Fruit fly (Drosophila melanogaster): ENCODE results near the gene Gas41.

The Gas41 gene

dm6 chr2L:6920661-6921359 lies 29.2 kb downstream of the Gas41 start, which contains the start of gene Hrb27C (continued):
- TF ChIP-seq CG31224 (GFP tag; IDR thresholded peaks at IDR 0.05) (no peak), NFAT (GFP tag; IDR thresholded peaks at IDR 0.05) (no peak; the same call in 1 of the 2 replicates), CG7963 (GFP tag; IDR thresholded peaks at IDR 0.05; ENCODE audit: partially characterized antibody) (no peak), bowl (GFP tag; IDR thresholded peaks at IDR 0.05) (no peak), Bdp1 (GFP tag; optimal IDR thresholded peaks at IDR 0.05) (no peak), nau (GFP tag; optimal IDR thresholded peaks at IDR 0.05) (no peak), Opbp (GFP tag; IDR thresholded peaks at IDR 0.05; ENCODE audit: partially characterized antibody) (no peak), dimm (GFP tag; IDR thresholded peaks at IDR 0.05) (no peak), caup (GFP tag; optimal IDR thresholded peaks at IDR 0.05; ENCODE audit: severe bottlenecking) (no peak), CG18599 (GFP tag; optimal IDR thresholded peaks at IDR 0.05) (no peak), CG12769 (tag; optimal IDR thresholded peaks at IDR 0.05) (no peak), Adf1 (GFP tag; IDR thresholded peaks at IDR 0.05) (0 out of 2 replicates have a peak, but pooled peaks have one; percentile 7), CG3838 (GFP tag; optimal IDR thresholded peaks at IDR 0.05) (no peak), CG9215 (GFP tag; IDR thresholded peaks at IDR 0.05) (no peak), otp (GFP tag; IDR thresholded peaks at IDR 0.05) (no peak), jumu (GFP tag; optimal IDR thresholded peaks at IDR 0.05) (no peak), CG17912 (GFP tag; optimal IDR thresholded peaks at IDR 0.05) (no peak), Asciz (GFP tag; optimal IDR thresholded peaks at IDR 0.05) (no peak), ab (GFP tag; optimal IDR thresholded peaks at IDR 0.05) (no peak), Mrtf (GFP tag; IDR thresholded peaks at IDR 0.05) (no peak), Dip2 (GFP tag; IDR thresholded peaks at IDR 0.05) (no peak), eve (GFP tag; optimal IDR thresholded peaks at IDR 0.05) (no peak), ara (GFP tag; IDR thresholded peaks at IDR 0.05) (no peak), CG3726 (GFP tag; IDR thresholded peaks at IDR 0.05) (no peak), CG14441 (GFP tag; IDR thresholded peaks at IDR 0.05) (no peak), CG15601 (tag; optimal IDR thresholded peaks at IDR 0.05) (no peak), CG12219 (GFP tag; optimal IDR thresholded peaks at IDR 0.05) (no peak), CG9817 (tag; optimal IDR thresholded peaks at IDR 0.05) (no peak), CG13894 (tag; optimal IDR thresholded peaks at IDR 0.05) (no peak), CG18262 (tag; optimal IDR thresholded peaks at IDR 0.05) (no peak), sob (GFP tag; IDR thresholded peaks at IDR 0.05) (no peak), CG13123 (GFP tag; optimal IDR thresholded peaks at IDR 0.05) (no peak), CG33557 (GFP tag; optimal IDR thresholded peaks at IDR 0.05) (no peak), CG12391 (tag; optimal IDR thresholded peaks at IDR 0.05) (no peak), HLHmδ (GFP tag; optimal IDR thresholded peaks at IDR 0.05) (no peak), sens (GFP tag) (no peak), Doc2 (GFP tag; IDR thresholded peaks at IDR 0.05) (no peak), CG9876 (GFP tag; optimal IDR thresholded peaks at IDR 0.05) (no peak), Kr (GFP tag; optimal IDR thresholded peaks at IDR 0.05) (no peak), Taf1 (GFP tag; IDR thresholded peaks at IDR 0.05) (no peak), Deaf1 (tag; optimal IDR thresholded peaks at IDR 0.05) (peak; percentile 91), cato (GFP tag; optimal IDR thresholded peaks at IDR 0.05; ENCODE audit: borderline replicate concordance) (no peak), CG42726 (GFP tag; IDR thresholded peaks at IDR 0.05; ENCODE audit: partially characterized antibody) (no peak), gt (GFP tag; IDR thresholded peaks at IDR 0.05) (no peak), CG3995 (GFP tag; optimal IDR thresholded peaks at IDR 0.05) (no peak), Ravus (GFP tag; IDR thresholded peaks at IDR 0.05) (no peak), Myb (GFP tag; optimal IDR thresholded peaks at IDR 0.05) (no peak), repo (GFP tag; optimal IDR thresholded peaks at IDR 0.05) (no peak), CG1603 (tag; optimal IDR thresholded peaks at IDR 0.05) (no peak), Pdp1 (GFP tag; optimal IDR thresholded peaks at IDR 0.05) (peak in 1 of 2 experiments; percentile 86), Mad (GFP tag; optimal IDR thresholded peaks at IDR 0.05) (no peak)

All from whole organism, embryonic.